Worm (Caenorhabditis elegans): ENCODE data around the gene fbxb-84.

Gene fbxb-84

ce11 chrIII:154168-154567 is 7.9 kb upstream of the fbxb-84 start:
- TF ChIP-seq elt-2 (tag; optimal IDR thresholded peaks at IDR 0.05) (peak; percentile 100), jun-1 (tag; optimal IDR thresholded peaks at IDR 0.05) (peak; percentile 98), ceh-9 (tag; optimal IDR thresholded peaks at IDR 0.05) (no peak), elt-3 (tag; optimal IDR thresholded peaks at IDR 0.05) (peak in 2 of 3 experiments; percentile 1 to 56), egl-27 (tag; optimal IDR thresholded peaks at IDR 0.05) (peak; percentile 81), fkh-10 (GFP tag; optimal IDR thresholded peaks at IDR 0.05) (no peak), aly-2 (tag; optimal IDR thresholded peaks at IDR 0.05) (no peak), ceh-16 (tag; optimal IDR thresholded peaks at IDR 0.05) (no peak), skn-1 (tag; optimal IDR thresholded peaks at IDR 0.05) (peak; percentile 26), ztf-4 (tag; optimal IDR thresholded peaks at IDR 0.05) (no peak), eor-1 (tag; optimal IDR thresholded peaks at IDR 0.05) (no peak), nhr-67 (tag; optimal IDR thresholded peaks at IDR 0.05) (no peak), fos-1 (tag; optimal IDR thresholded peaks at IDR 0.05) (peak; percentile 45), egl-5 (tag; optimal IDR thresholded peaks at IDR 0.05) (no peak), pqm-1 (tag; optimal IDR thresholded peaks at IDR 0.05) (peak; percentile 100), nhr-11 (tag; optimal IDR thresholded peaks at IDR 0.05) (no peak)

ce11 chrIII:151084-151483 is 4.8 kb upstream of the fbxb-84 start:
- TF ChIP-seq nhr-25 (tag; optimal IDR thresholded peaks at IDR 0.05) (no peak), egl-27 (tag; optimal IDR thresholded peaks at IDR 0.05) (no peak)

ce11 chrIII:149132-149531 is 2.9 kb upstream of the fbxb-84 start:
- TF ChIP-seq hmg-11 (tag; optimal IDR thresholded peaks at IDR 0.05), result no peak
- TF ChIP-seq fos-1 (tag; optimal IDR thresholded peaks at IDR 0.05), result no peak
- TF ChIP-seq pqm-1 (tag; optimal IDR thresholded peaks at IDR 0.05), result no peak
- TF ChIP-seq ceh-9 (tag; optimal IDR thresholded peaks at IDR 0.05), result no peak
- TF ChIP-seq ceh-82 (tag; optimal IDR thresholded peaks at IDR 0.05), result no peak
- no peak for TF ChIP-seq sea-2 (GFP tag; optimal IDR thresholded peaks at IDR 0.05)
- TF ChIP-seq R02D3.7 (tag; optimal IDR thresholded peaks at IDR 0.05), result no peak
- no peak for TF ChIP-seq snpc-4 (tag; optimal IDR thresholded peaks at IDR 0.05)
- no peak for TF ChIP-seq elt-2 (tag; optimal IDR thresholded peaks at IDR 0.05)
- no peak for TF ChIP-seq egl-5 (tag; optimal IDR thresholded peaks at IDR 0.05)
- TF ChIP-seq daf-12 (tag; optimal IDR thresholded peaks at IDR 0.05), result no peak
- TF ChIP-seq nhr-28 (tag; optimal IDR thresholded peaks at IDR 0.05), result no peak
- no peak for TF ChIP-seq nhr-77 (tag; optimal IDR thresholded peaks at IDR 0.05)
- TF ChIP-seq ZK546.5 (tag; optimal IDR thresholded peaks at IDR 0.05), result no peak
- no peak for TF ChIP-seq nhr-11 (tag; optimal IDR thresholded peaks at IDR 0.05)

ce11 chrIII:147570-148076 is 1.4 kb upstream of the fbxb-84 start, which contains the start of gene sqst-5:
sqst-5 (minus strand) TSS chrIII:147620.
- TF ChIP-seq jun-1 (tag; optimal IDR thresholded peaks at IDR 0.05), result no peak
- TF ChIP-seq pqm-1 (tag; optimal IDR thresholded peaks at IDR 0.05), result peak; percentile 59
- TF ChIP-seq elt-2 (tag; optimal IDR thresholded peaks at IDR 0.05), result peak; percentile 76
- no peak for TF ChIP-seq elt-3 (tag; optimal IDR thresholded peaks at IDR 0.05)

ce11 chrIII:145078-145477 is 1.2 kb downstream of the fbxb-84 start, which contains the start of the genes T17A3.12 and fbxb-83:
T17A3.12 (minus strand) TSS chrIII:145178.
fbxb-83 (minus strand) TSS chrIII:145211.
- TF ChIP-seq ama-1 (optimal IDR thresholded peaks at IDR 0.05), result no peak
- TF ChIP-seq ztf-11 (tag; optimal IDR thresholded peaks at IDR 0.05), result no peak
- no peak for TF ChIP-seq ceh-9 (tag; optimal IDR thresholded peaks at IDR 0.05)
- no peak for TF ChIP-seq ceh-82 (tag; optimal IDR thresholded peaks at IDR 0.05)
- no peak for TF ChIP-seq nhr-76 (tag; optimal IDR thresholded peaks at IDR 0.05)
- no peak for TF ChIP-seq lin-39 (tag; optimal IDR thresholded peaks at IDR 0.05)
- TF ChIP-seq lsy-12 (tag; optimal IDR thresholded peaks at IDR 0.05), result no peak
- TF ChIP-seq mml-1 (tag; optimal IDR thresholded peaks at IDR 0.05), result no peak
- no peak for TF ChIP-seq fkh-10 (GFP tag; optimal IDR thresholded peaks at IDR 0.05)
- TF ChIP-seq tbx-2 (tag; optimal IDR thresholded peaks at IDR 0.05), result no peak
- no peak for TF ChIP-seq ztf-4 (tag; optimal IDR thresholded peaks at IDR 0.05)
- TF ChIP-seq elt-2 (tag; optimal IDR thresholded peaks at IDR 0.05), result no peak

ce11 chrIII:143121-143520 is 3.1 kb downstream of the fbxb-84 start, which contains the start of gene fbxb-82:
fbxb-82 (minus strand) TSS chrIII:143221.
- TF ChIP-seq pqm-1 (tag; optimal IDR thresholded peaks at IDR 0.05), result no peak
- TF ChIP-seq zag-1 (tag; optimal IDR thresholded peaks at IDR 0.05), result no peak
- no peak for TF ChIP-seq lin-39 (tag; optimal IDR thresholded peaks at IDR 0.05)
- no peak for TF ChIP-seq aly-2 (tag; optimal IDR thresholded peaks at IDR 0.05)

Data from whole organism, L3 larva.